Worm (Caenorhabditis elegans) whole organism, late embryonic: ENCODE data around the gene Y57E12AL.1.

Source experiments
- C38D4.7 ChIP-seq: fragments of 200-800 bp; sonication (Bioruptor generic); optimal IDR thresholded peaks from 2 replicates; lab custom pipeline; 2018; ENCODE audit warnings: mild to moderate bottlenecking, missing genetic modification characterization, moderate library complexity, missing compliant biosample characterization
- F13H6.1 ChIP-seq: sonication (generic microtip); optimal IDR thresholded peaks from 2 replicates; lab custom pipeline; 2016; ENCODE audit warnings: missing genetic modification characterization, missing compliant biosample characterization
- K09A11.1 ChIP-seq: sonication (generic microtip); optimal IDR thresholded peaks from 2 replicates; lab custom pipeline; 2017; ENCODE audit warnings: antibody characterized with exemption, mild to moderate bottlenecking, missing genetic modification characterization, missing compliant biosample characterization; ENCODE audit not compliant: insufficient read depth
- Y22D7AL.16 ChIP-seq: sonication (generic microtip); optimal IDR thresholded peaks from 2 replicates; lab custom pipeline; 2016; ENCODE audit warnings: missing genetic modification characterization, missing compliant biosample characterization
- ahr-1 ChIP-seq: sonication (generic microtip); optimal IDR thresholded peaks from 2 replicates; lab custom pipeline; 2016; ENCODE audit warnings: missing genetic modification characterization, missing compliant biosample characterization
- ama-1 ChIP-seq: fragments of 150-350 bp; optimal IDR thresholded peaks from 2 replicates; lab custom pipeline; 2014
- ceh-18 ChIP-seq: sonication (generic microtip); optimal IDR thresholded peaks from 2 replicates; lab custom pipeline; 2016; ENCODE audit warnings: missing genetic modification characterization, missing compliant biosample characterization
- ceh-22 ChIP-seq: sonication (generic microtip); optimal IDR thresholded peaks from 2 replicates; lab custom pipeline; 2017; ENCODE audit warnings: missing biosample characterization, missing genetic modification characterization
- ceh-24 ChIP-seq: sonication (generic microtip); optimal IDR thresholded peaks from 2 replicates; lab custom pipeline; 2016; ENCODE audit warnings: mild to moderate bottlenecking, missing genetic modification characterization, missing compliant biosample characterization
- ceh-31 ChIP-seq: sonication (generic microtip); optimal IDR thresholded peaks from 2 replicates; lab custom pipeline; 2016; ENCODE audit warnings: missing genetic modification characterization, missing compliant biosample characterization
- ceh-34 ChIP-seq: sonication (generic microtip); optimal IDR thresholded peaks from 2 replicates; lab custom pipeline; 2016; ENCODE audit warnings: mild to moderate bottlenecking, missing genetic modification characterization, missing compliant biosample characterization
- ceh-45 ChIP-seq: fragments of 200-800 bp; sonication (Bioruptor generic); IDR thresholded peaks from 2 replicates; pipeline ENCODE4 v1.3.6; 2022; ENCODE audit warnings: missing genetic modification reagents, missing genetic modification characterization, missing compliant biosample characterization
- ceh-6 ChIP-seq: fragments of 200-800 bp; sonication (Bioruptor generic); optimal IDR thresholded peaks from 2 replicates; lab custom pipeline; 2018; ENCODE audit warnings: mild to moderate bottlenecking, missing genetic modification characterization, missing compliant biosample characterization
- dve-1 ChIP-seq: sonication (generic microtip); optimal IDR thresholded peaks from 2 replicates; lab custom pipeline; 2017; ENCODE audit warnings: antibody characterized with exemption, mild to moderate bottlenecking, missing genetic modification characterization, missing compliant biosample characterization
- elt-2 ChIP-seq: sonication (generic microtip); optimal IDR thresholded peaks from 2 replicates; lab custom pipeline; 2016; ENCODE audit warnings: missing genetic modification reagents, missing genetic modification characterization, missing compliant biosample characterization
- elt-4 ChIP-seq: sonication (generic microtip); optimal IDR thresholded peaks from 2 replicates; lab custom pipeline; 2016; ENCODE audit warnings: missing genetic modification characterization, missing compliant biosample characterization
- eyg-1 ChIP-seq: sonication (generic microtip); optimal IDR thresholded peaks from 2 replicates; lab custom pipeline; 2016; ENCODE audit warnings: missing genotype, missing genetic modification characterization, missing compliant biosample characterization
- fkh-10 ChIP-seq: fragments of 150-350 bp; optimal IDR thresholded peaks from 2 replicates; lab custom pipeline; 2014; ENCODE audit warnings: missing biosample characterization, missing genetic modification reagents, missing genetic modification characterization
- fkh-6 ChIP-seq: sonication (generic microtip); optimal IDR thresholded peaks from 2 replicates; lab custom pipeline; 2016; ENCODE audit warnings: missing genetic modification characterization, missing compliant biosample characterization
- hlh-13 ChIP-seq: fragments of 200-800 bp; sonication (Bioruptor generic); optimal IDR thresholded peaks from 2 replicates; lab custom pipeline; 2018; ENCODE audit warnings: mild to moderate bottlenecking, missing genetic modification characterization, missing compliant biosample characterization
- hlh-6 ChIP-seq: sonication (generic microtip); optimal IDR thresholded peaks from 2 replicates; lab custom pipeline; 2016; ENCODE audit warnings: missing genotype, missing genetic modification characterization, missing compliant biosample characterization
- hlh-8 ChIP-seq: sonication (generic microtip); optimal IDR thresholded peaks from 2 replicates; lab custom pipeline; 2016; ENCODE audit warnings: missing genotype, missing genetic modification characterization, missing compliant biosample characterization
- madf-2 ChIP-seq: sonication (generic microtip); optimal IDR thresholded peaks from 2 replicates; lab custom pipeline; 2017; ENCODE audit warnings: missing genetic modification characterization, missing compliant biosample characterization
- mec-3 ChIP-seq: sonication (generic microtip); optimal IDR thresholded peaks from 2 replicates; lab custom pipeline; 2016; ENCODE audit warnings: borderline replicate concordance, missing genetic modification characterization, missing compliant biosample characterization
- odd-2 ChIP-seq: sonication (generic microtip); optimal IDR thresholded peaks from 2 replicates; lab custom pipeline; 2017; ENCODE audit warnings: antibody characterized with exemption, mild to moderate bottlenecking, missing genetic modification characterization, missing compliant biosample characterization
- pag-3 ChIP-seq: sonication (generic microtip); optimal IDR thresholded peaks from 2 replicates; lab custom pipeline; 2016; ENCODE audit warnings: missing compliant biosample characterization, missing genetic modification characterization, borderline replicate concordance
- pat-9 ChIP-seq: fragments of 200-800 bp; sonication (Bioruptor generic); optimal IDR thresholded peaks from 2 replicates; lab custom pipeline; 2018; ENCODE audit warnings: mild to moderate bottlenecking, missing genetic modification characterization, moderate library complexity, missing compliant biosample characterization
- pha-2 ChIP-seq: sonication (generic microtip); optimal IDR thresholded peaks from 2 replicates; lab custom pipeline; 2017; ENCODE audit warnings: mild to moderate bottlenecking, missing genetic modification characterization, missing compliant biosample characterization
- rnt-1 ChIP-seq: sonication (generic microtip); optimal IDR thresholded peaks from 2 replicates; lab custom pipeline; 2016; ENCODE audit warnings: missing genetic modification characterization, missing compliant biosample characterization
- sdc-2 ChIP-seq: sonication (generic microtip); optimal IDR thresholded peaks from 2 replicates; lab custom pipeline; 2016; ENCODE audit warnings: missing genotype, missing genetic modification characterization, missing compliant biosample characterization
- sox-2 ChIP-seq: fragments of 200-800 bp; sonication (Bioruptor generic); IDR thresholded peaks from 2 replicates; pipeline ENCODE4 v1.3.6; 2022; ENCODE audit warnings: missing genetic modification reagents, missing genetic modification characterization, missing compliant biosample characterization
- sox-4 ChIP-seq: sonication (generic microtip); optimal IDR thresholded peaks from 2 replicates; lab custom pipeline; 2017; ENCODE audit warnings: mild to moderate bottlenecking, missing genetic modification characterization, inconsistent platforms, missing compliant biosample characterization
- tbx-7 ChIP-seq: sonication (generic microtip); optimal IDR thresholded peaks from 2 replicates; lab custom pipeline; 2016; ENCODE audit warnings: missing genotype, missing genetic modification characterization, missing compliant biosample characterization
- unc-3 ChIP-seq, 2 experiments: fragments of 200-800 bp in 1 of 2; sonication (Bioruptor generic) in 1 of 2; sonication (generic microtip) in 1 of 2; conservative IDR thresholded peaks in 1 of 2; optimal IDR thresholded peaks in 1 of 2; 2 replicates each; pipeline versions ENCODE4 v1.3.6 to Lab custom; 2016 to 2022; ENCODE audit warnings: missing compliant biosample characterization in 2 of 2, missing genetic modification characterization in 2 of 2, missing genetic modification reagents in 1 of 2
- unc-42 ChIP-seq: sonication (generic microtip); optimal IDR thresholded peaks from 2 replicates; lab custom pipeline; 2016; ENCODE audit warnings: missing genotype, missing genetic modification characterization, missing compliant biosample characterization
- unc-86 ChIP-seq: sonication (generic microtip); optimal IDR thresholded peaks from 2 replicates; lab custom pipeline; 2016; ENCODE audit warnings: missing genetic modification characterization, missing compliant biosample characterization
- zip-5 ChIP-seq: sonication (generic microtip); optimal IDR thresholded peaks from 2 replicates; lab custom pipeline; 2016; ENCODE audit warnings: missing genetic modification characterization, missing compliant biosample characterization
- ztf-16 ChIP-seq: sonication (generic microtip); optimal IDR thresholded peaks from 2 replicates; lab custom pipeline; 2017; ENCODE audit warnings: missing genetic modification characterization, missing compliant biosample characterization

Y57E12AL.1 gene

ce11 chrV:7096811-7097210 lies 36.5 kb downstream of the Y57E12AL.1 start:
- TF ChIP-seq unc-86 (tag; lab: Kevin White, UChicago) (no peak), ceh-34 (no peak), K09A11.1 (no peak), sdc-2 (no peak), F13H6.1 (no peak), eyg-1 (tag; lab: Kevin White, UChicago) (no peak), hlh-13 (GFP tag; lab: Kevin White, UChicago) (no peak), odd-2 (tag; lab: Kevin White, UChicago) (no peak), ceh-31 (tag; lab: Kevin White, UChicago) (no peak), elt-2 (tag; lab: Kevin White, UChicago) (no peak), hlh-8 (tag; lab: Kevin White, UChicago) (no peak), ztf-16 (tag; lab: Kevin White, UChicago) (no peak), ceh-24 (tag; lab: Kevin White, UChicago) (no peak), mec-3 (tag; lab: Kevin White, UChicago) (no peak), Y22D7AL.16 (tag; lab: Kevin White, UChicago) (no peak), rnt-1 (tag; lab: Kevin White, UChicago) (no peak), ceh-6 (GFP tag; lab: Kevin White, UChicago) (no peak)
- TF ChIP-seq, all 69 proteins: peak for 0

- TF ChIP-seq K09A11.1 (no peak), ama-1 (lab: Kevin White, UChicago) (no peak), ceh-45 (GFP tag; lab: Robert Waterston, UW) (no peak), ceh-34 (no peak)
Measured at ce11 chrV:7103247-7103646, 42.9 kb downstream of the Y57E12AL.1 start, which contains the start of gene odr-2. TSS of gene odr-2 (plus strand) at chrV:7103547.

- TF ChIP-seq odd-2 (tag; lab: Kevin White, UChicago) (no peak), Y22D7AL.16 (tag; lab: Kevin White, UChicago) (no peak), C38D4.7 (GFP tag; lab: Kevin White, UChicago) (no peak), ceh-31 (tag; lab: Kevin White, UChicago) (no peak), ahr-1 (tag; lab: Kevin White, UChicago) (no peak), unc-42 (tag; lab: Kevin White, UChicago) (peak; percentile 37), hlh-6 (tag; lab: Kevin White, UChicago) (peak; percentile 34), zip-5 (tag; lab: Kevin White, UChicago) (no peak), pha-2 (tag; lab: Kevin White, UChicago) (no peak), rnt-1 (tag; lab: Kevin White, UChicago) (no peak), ceh-18 (tag; lab: Kevin White, UChicago) (no peak), elt-4 (tag; lab: Kevin White, UChicago) (no peak)
Measured at ce11 chrV:7106499-7107152, 46.3 kb downstream of the Y57E12AL.1 start.

ce11 chrV:7110370-7110769 lies 50.0 kb downstream of the Y57E12AL.1 start:
- TF ChIP-seq fkh-6 (tag; lab: Kevin White, UChicago) = no peak
- peak; percentile 71 for TF ChIP-seq unc-42 (tag; lab: Kevin White, UChicago)

- TF ChIP-seq hlh-13 (GFP tag; lab: Kevin White, UChicago) = no peak
- peak; percentile 10 for TF ChIP-seq fkh-10 (GFP tag; lab: Kevin White, UChicago)
- peak; percentile 96 for TF ChIP-seq unc-42 (tag; lab: Kevin White, UChicago)
Measured at ce11 chrV:7111276-7111675, 50.9 kb downstream of the Y57E12AL.1 start.

ce11 chrV:7112223-7112622 lies 51.9 kb downstream of the Y57E12AL.1 start:
- TF ChIP-seq rnt-1 (tag; lab: Kevin White, UChicago) (no peak), C38D4.7 (GFP tag; lab: Kevin White, UChicago) (no peak), pha-2 (tag; lab: Kevin White, UChicago) (no peak), sox-2 (GFP tag; lab: Robert Waterston, UW) (no peak), mec-3 (tag; lab: Kevin White, UChicago) (no peak), fkh-10 (GFP tag; lab: Kevin White, UChicago) (no peak), unc-42 (tag; lab: Kevin White, UChicago) (no peak), tbx-7 (tag; lab: Kevin White, UChicago) (no peak), elt-2 (tag; lab: Kevin White, UChicago) (no peak), pag-3 (tag; lab: Kevin White, UChicago) (no peak), dve-1 (tag; lab: Kevin White, UChicago) (no peak), sox-4 (no peak), pat-9 (tag; lab: Kevin White, UChicago) (no peak), madf-2 (tag; lab: Kevin White, UChicago) (no peak), unc-3 (GFP tag; conservative IDR thresholded peaks at IDR 0.05; lab: Robert Waterston, UW) (no peak), unc-3 (tag; optimal IDR thresholded peaks at IDR 0.05; lab: Kevin White, UChicago) (no peak), ceh-22 (tag; lab: Kevin White, UChicago) (no peak)
